Fruit fly (Drosophila melanogaster): Measurements from ENCODE around the gene pb.
A peak's percentile ranks its signal among the peaks of the same experiment; 100 is the strongest.

- no peak for TF ChIP-seq dsf (GFP tag; optimal IDR thresholded peaks at IDR 0.05; ENCODE audit: borderline replicate concordance)
- no peak for TF ChIP-seq jim (GFP tag; optimal IDR thresholded peaks at IDR 0.05)
- no peak for TF ChIP-seq Jra (GFP tag; optimal IDR thresholded peaks at IDR 0.05)
- no peak for TF ChIP-seq Hr78 (GFP tag; optimal IDR thresholded peaks at IDR 0.05)
- no peak for TF ChIP-seq usp (GFP tag; optimal IDR thresholded peaks at IDR 0.05)
- no peak for TF ChIP-seq dl (GFP tag; optimal IDR thresholded peaks at IDR 0.05; ENCODE audit: insufficient read depth in 1 of 2, partially characterized antibody in 2 of 2)
- TF ChIP-seq pan (optimal IDR thresholded peaks at IDR 0.05), result no peak
- TF ChIP-seq OdsH (GFP tag; optimal IDR thresholded peaks at IDR 0.05), result peak; percentile 53
- peak; percentile 62 for TF ChIP-seq psq (GFP tag; optimal IDR thresholded peaks at IDR 0.05)
- TF ChIP-seq h (GFP tag; optimal IDR thresholded peaks at IDR 0.05), result peak; percentile 65
Measured at dm6 chr3R:6760755-6761647, 19.1 kb upstream of the pb start.
